Worm (Caenorhabditis elegans): ENCODE data around the gene ape-1.

DNA sequence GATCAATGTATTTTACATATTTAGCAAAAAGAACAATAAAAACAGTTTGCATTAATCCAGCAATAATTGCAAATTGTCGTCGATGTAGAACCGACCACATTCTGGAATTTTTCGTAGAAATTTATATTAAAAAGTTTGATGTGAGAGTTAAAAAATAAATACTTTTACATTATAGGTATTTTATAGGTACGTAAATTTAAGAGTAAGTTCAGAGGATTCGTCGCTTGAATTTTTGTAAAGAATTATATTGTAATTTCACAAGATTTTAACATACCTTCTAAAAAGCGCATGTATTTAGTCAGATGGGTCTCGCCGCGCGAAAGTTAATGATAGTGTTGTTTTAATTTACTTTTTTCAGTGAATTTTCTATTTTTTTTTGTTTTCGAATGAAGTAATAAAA is 54.3 kb downstream of the ape-1 start, which contains the start of gene rhr-2:
- TF ChIP-seq lin-15B (tag; optimal IDR thresholded peaks at IDR 0.05) (no peak), ama-1 (optimal IDR thresholded peaks at IDR 0.05) (no peak), nhr-12 (tag; optimal IDR thresholded peaks at IDR 0.05) (no peak), nhr-28 (tag; optimal IDR thresholded peaks at IDR 0.05) (no peak), pqm-1 (tag; optimal IDR thresholded peaks at IDR 0.05) (no peak), aly-2 (tag; optimal IDR thresholded peaks at IDR 0.05) (no peak), elt-3 (tag; optimal IDR thresholded peaks at IDR 0.05) (no peak), nhr-23 (tag; optimal IDR thresholded peaks at IDR 0.05) (no peak), elt-1 (tag; optimal IDR thresholded peaks at IDR 0.05) (no peak), unc-62 (GFP tag; optimal IDR thresholded peaks at IDR 0.05) (no peak), daf-12 (tag; optimal IDR thresholded peaks at IDR 0.05) (no peak)

Data from whole organism, L3 larva.